Worm (Caenorhabditis elegans): ENCODE data around the gene K08D8.10.

K08D8.10 gene

ce11 chrIV:12906529-12906928 lies 6.2 kb downstream of the K08D8.10 start, which contains the start of gene K08D8.3 (continued):
- no peak for TF ChIP-seq unc-130 (GFP tag; optimal IDR thresholded peaks at IDR 0.05)
- TF ChIP-seq nhr-28 (tag; optimal IDR thresholded peaks at IDR 0.05): peak; percentile 63
- TF ChIP-seq madf-5 (GFP tag; IDR thresholded peaks at IDR 0.05): no peak
- TF ChIP-seq hlh-11 (tag; optimal IDR thresholded peaks at IDR 0.05): peak; percentile 41
- TF ChIP-seq vab-7 (GFP tag; IDR thresholded peaks at IDR 0.05): no peak
- no peak for TF ChIP-seq jun-1 (tag; optimal IDR thresholded peaks at IDR 0.05)
- TF ChIP-seq nhr-76 (tag; optimal IDR thresholded peaks at IDR 0.05): no peak
- TF ChIP-seq zfp-3 (GFP tag; conservative IDR thresholded peaks at IDR 0.05): no peak
- no peak for TF ChIP-seq F26F4.8 (GFP tag; conservative IDR thresholded peaks at IDR 0.05)
- TF ChIP-seq ama-1 (optimal IDR thresholded peaks at IDR 0.05): no peak
- TF ChIP-seq ceh-20 (GFP tag; IDR thresholded peaks at IDR 0.05): no peak
- no peak for TF ChIP-seq attf-4 (tag; optimal IDR thresholded peaks at IDR 0.05)
- no peak for TF ChIP-seq lin-15B (tag; optimal IDR thresholded peaks at IDR 0.05)
- TF ChIP-seq egl-27 (tag; optimal IDR thresholded peaks at IDR 0.05): no peak
- TF ChIP-seq lin-1 (GFP tag; IDR thresholded peaks at IDR 0.05): no peak
- peak; percentile 50 for TF ChIP-seq dve-1 (tag; optimal IDR thresholded peaks at IDR 0.05; ENCODE audit: insufficient read depth)
- TF ChIP-seq ctbp-1 (GFP tag; IDR thresholded peaks at IDR 0.05): no peak
- no peak for TF ChIP-seq R02D3.7 (tag; optimal IDR thresholded peaks at IDR 0.05)
- no peak for TF ChIP-seq dmd-8 (GFP tag; IDR thresholded peaks at IDR 0.05)
- TF ChIP-seq nhr-111 (GFP tag; optimal IDR thresholded peaks at IDR 0.05): no peak
- no peak for TF ChIP-seq spr-1 (tag; optimal IDR thresholded peaks at IDR 0.05)
- TF ChIP-seq madf-9 (GFP tag; conservative IDR thresholded peaks at IDR 0.05): no peak
- TF ChIP-seq aha-1 (tag): no peak
- TF ChIP-seq zip-11 (GFP tag; IDR thresholded peaks at IDR 0.05): no peak
- TF ChIP-seq egl-43 (GFP tag; IDR thresholded peaks at IDR 0.05): no peak
- TF ChIP-seq ceh-28 (tag; optimal IDR thresholded peaks at IDR 0.05): no peak
- no peak for TF ChIP-seq ceh-32 (tag; optimal IDR thresholded peaks at IDR 0.05; ENCODE audit: poor library complexity)
- no peak for TF ChIP-seq nhr-6 (tag; optimal IDR thresholded peaks at IDR 0.05)
- no peak for TF ChIP-seq skn-1 (tag; optimal IDR thresholded peaks at IDR 0.05)
- no peak for TF ChIP-seq fos-1 (tag; optimal IDR thresholded peaks at IDR 0.05)
- no peak for TF ChIP-seq gei-8 (GFP tag; optimal IDR thresholded peaks at IDR 0.05)
- TF ChIP-seq pqm-1 (tag; optimal IDR thresholded peaks at IDR 0.05): peak; percentile 92

- TF ChIP-seq nhr-28 (tag; optimal IDR thresholded peaks at IDR 0.05): peak; percentile 32
- peak; percentile 15 for TF ChIP-seq dve-1 (tag; optimal IDR thresholded peaks at IDR 0.05; ENCODE audit: insufficient read depth)
- peak; percentile 70 for TF ChIP-seq pqm-1 (tag; optimal IDR thresholded peaks at IDR 0.05)
- TF ChIP-seq Y105C5A.15 (GFP tag; IDR thresholded peaks at IDR 0.05): no peak
- TF ChIP-seq dmd-6 (GFP tag; IDR thresholded peaks at IDR 0.05): peak; percentile 78
- no peak for TF ChIP-seq php-3 (GFP tag; IDR thresholded peaks at IDR 0.05)
- peak; percentile 22 for TF ChIP-seq hlh-11 (tag; optimal IDR thresholded peaks at IDR 0.05)
- TF ChIP-seq daf-16 (GFP tag; optimal IDR thresholded peaks at IDR 0.05): no peak
- TF ChIP-seq daf-16 (tag; optimal IDR thresholded peaks at IDR 0.05): peak; percentile 16
Measured at ce11 chrIV:12909871-12910270, 9.5 kb downstream of the K08D8.10 start, which contains the start of gene K08D8.4. TSS of gene K08D8.4 (minus strand) at chrIV:12909998.

- TF ChIP-seq dmd-6 (GFP tag; IDR thresholded peaks at IDR 0.05) (peak; percentile 70), pqm-1 (tag; optimal IDR thresholded peaks at IDR 0.05) (peak; percentile 44), T26A8.4 (GFP tag; IDR thresholded peaks at IDR 0.05) (no peak), hlh-11 (tag; optimal IDR thresholded peaks at IDR 0.05) (peak; percentile 7), nhr-28 (tag; optimal IDR thresholded peaks at IDR 0.05) (peak; percentile 49)
Measured at ce11 chrIV:12911990-12912389, 11.6 kb downstream of the K08D8.10 start, which contains the start of gene K08D8.5. TSS of gene K08D8.5 (minus strand) at chrIV:12912129.
